Fruit fly (Drosophila melanogaster) whole organism, embryonic: ENCODE results near the gene Drsl1.

Experiments used
- Antp ChIP-seq: fragments of 200-800 bp; sonication (Bioruptor generic); optimal IDR thresholded peaks from 3 replicates; lab custom pipeline; 2016; ENCODE audit warnings: missing biosample characterization, missing genetic modification characterization
- Bdp1 ChIP-seq: fragments of 200-800 bp; sonication (Bioruptor generic); optimal IDR thresholded peaks from 3 replicates; lab custom pipeline; 2016; ENCODE audit warnings: missing biosample characterization, missing genetic modification characterization
- Blimp-1 ChIP-seq: fragments of 200-800 bp; sonication (Bioruptor generic); optimal IDR thresholded peaks from 3 replicates; lab custom pipeline; 2018; ENCODE audit warnings: missing biosample characterization, missing genetic modification characterization, mild to moderate bottlenecking, moderate library complexity, missing genetic modification reagents
- BtbVII ChIP-seq: fragments of 200-800 bp; sonication (Bioruptor generic); optimal IDR thresholded peaks from 3 replicates; lab custom pipeline; 2017; ENCODE audit warnings: missing biosample characterization, mild to moderate bottlenecking, missing genetic modification characterization
- CG10209 ChIP-seq: fragments of 200-800 bp; sonication (Bioruptor generic); optimal IDR thresholded peaks from 3 replicates; lab custom pipeline; 2017; ENCODE audit warnings: missing biosample characterization, mild to moderate bottlenecking, missing genetic modification characterization, missing genetic modification reagents
- CG10959 ChIP-seq: fragments of 200-800 bp; sonication (Bioruptor generic); IDR thresholded peaks from 2 replicates; pipeline ENCODE4 v1.3.6; 2022; ENCODE audit warnings: missing biosample characterization, missing genetic modification characterization
- CG10979 ChIP-seq: fragments of 200-800 bp; sonication (Bioruptor generic); optimal IDR thresholded peaks from 2 replicates; lab custom pipeline; 2018; ENCODE audit warnings: missing biosample characterization, mild to moderate bottlenecking, missing genetic modification characterization, moderate library complexity
- CG11560 ChIP-seq: fragments of 200-800 bp; sonication (Bioruptor generic); IDR thresholded peaks from 3 replicates; pipeline ENCODE4 v1.3.6; 2022; ENCODE audit warnings: missing biosample characterization, missing genetic modification characterization
- CG12659 ChIP-seq: fragments of 200-800 bp; sonication (Bioruptor generic); optimal IDR thresholded peaks from 3 replicates; lab custom pipeline; 2017; ENCODE audit warnings: mild to moderate bottlenecking, missing biosample characterization, missing genetic modification reagents, missing genetic modification characterization
- CG12744 ChIP-seq: fragments of 200-800 bp; sonication (Bioruptor generic); optimal IDR thresholded peaks from 2 replicates; lab custom pipeline; 2016; ENCODE audit warnings: missing biosample characterization, missing genetic modification characterization
- CG17328 ChIP-seq: fragments of 200-800 bp; sonication (Bioruptor generic); IDR thresholded peaks from 2 replicates; pipeline ENCODE4 v1.3.6; 2022; ENCODE audit warnings: missing biosample characterization, missing genetic modification characterization
- CG2116 ChIP-seq: fragments of 200-800 bp; sonication (Bioruptor generic); optimal IDR thresholded peaks from 3 replicates; lab custom pipeline; 2018; ENCODE audit warnings: missing biosample characterization, mild to moderate bottlenecking, missing genetic modification characterization
- CG2129 ChIP-seq: fragments of 200-800 bp; sonication (Bioruptor generic); IDR thresholded peaks from 2 replicates; pipeline ENCODE4 v1.3.6; 2022; ENCODE audit warnings: missing biosample characterization, missing genetic modification characterization; ENCODE audit not compliant: partially characterized antibody
- CG2678 ChIP-seq: fragments of 200-800 bp; sonication (Bioruptor generic); optimal IDR thresholded peaks from 3 replicates; lab custom pipeline; 2019; ENCODE audit warnings: missing biosample characterization, mild to moderate bottlenecking, missing genetic modification characterization, moderate library complexity
- CG3281 ChIP-seq: fragments of 200-800 bp; sonication (Bioruptor generic); optimal IDR thresholded peaks from 3 replicates; lab custom pipeline; 2017; ENCODE audit warnings: missing biosample characterization, mild to moderate bottlenecking, missing genetic modification characterization
- CG3407 ChIP-seq: fragments of 200-800 bp; sonication (Bioruptor generic); optimal IDR thresholded peaks from 2 replicates; lab custom pipeline; 2018; ENCODE audit warnings: missing biosample characterization, mild to moderate bottlenecking, missing genetic modification characterization
- CG34422 ChIP-seq: fragments of 200-800 bp; sonication (Bioruptor generic); IDR thresholded peaks from 3 replicates; pipeline ENCODE4 v1.3.6; 2022; ENCODE audit warnings: missing biosample characterization, missing genetic modification characterization
- CG3838 ChIP-seq: fragments of 200-800 bp; sonication (Bioruptor generic); optimal IDR thresholded peaks from 3 replicates; lab custom pipeline; 2016; ENCODE audit warnings: missing biosample characterization, missing genetic modification characterization
- CG4707 ChIP-seq: fragments of 200-800 bp; sonication (Bioruptor generic); optimal IDR thresholded peaks from 2 replicates; lab custom pipeline; 2018; ENCODE audit warnings: missing biosample characterization, mild to moderate bottlenecking, missing genetic modification characterization, moderate library complexity
- CG5245 ChIP-seq: fragments of 200-800 bp; sonication (Bioruptor generic); optimal IDR thresholded peaks from 3 replicates; lab custom pipeline; 2016; ENCODE audit warnings: missing biosample characterization, missing genetic modification characterization
- CG6254 ChIP-seq: fragments of 200-800 bp; sonication (Bioruptor generic); optimal IDR thresholded peaks from 3 replicates; lab custom pipeline; 2017; ENCODE audit warnings: mild to moderate bottlenecking, missing biosample characterization, missing genetic modification reagents, missing genetic modification characterization
- CG7556 ChIP-seq: fragments of 200-800 bp; sonication (Bioruptor generic); optimal IDR thresholded peaks from 2 replicates; lab custom pipeline; 2017; ENCODE audit warnings: missing biosample characterization, mild to moderate bottlenecking, missing genetic modification characterization
- CrebB ChIP-seq: fragments of 200-800 bp; sonication (Bioruptor generic); optimal IDR thresholded peaks from 3 replicates; lab custom pipeline; 2018; ENCODE audit warnings: missing biosample characterization, mild to moderate bottlenecking, missing genetic modification characterization
- Dek ChIP-seq: fragments of 200-800 bp; sonication (Bioruptor generic); optimal IDR thresholded peaks from 3 replicates; lab custom pipeline; 2019; ENCODE audit warnings: missing biosample characterization, mild to moderate bottlenecking, missing genetic modification characterization, moderate library complexity
- Dip2 ChIP-seq: fragments of 200-800 bp; sonication (Bioruptor generic); IDR thresholded peaks from 2 replicates; pipeline ENCODE4 v1.3.6; 2022; ENCODE audit warnings: missing biosample characterization, missing genetic modification characterization
- Fer1 ChIP-seq: fragments of 200-800 bp; sonication (Bioruptor generic); optimal IDR thresholded peaks from 2 replicates; lab custom pipeline; 2017; ENCODE audit warnings: missing biosample characterization, mild to moderate bottlenecking, missing genetic modification characterization
- HmgD ChIP-seq: fragments of 200-800 bp; sonication (Bioruptor generic); optimal IDR thresholded peaks from 3 replicates; lab custom pipeline; 2016; ENCODE audit warnings: missing biosample characterization, missing genetic modification characterization
- Hr3 ChIP-seq: fragments of 200-800 bp; sonication (Bioruptor generic); optimal IDR thresholded peaks from 3 replicates; lab custom pipeline; 2016; ENCODE audit warnings: missing biosample characterization, missing genetic modification characterization
- Hr78 ChIP-seq, 2 experiments: fragments of 200-800 bp in 1 of 2; fragments of >200 bp in 1 of 2; sonication (Bioruptor generic) in 1 of 2; optimal IDR thresholded peaks; 2 replicates each; lab custom pipeline; 2017 to 2019; ENCODE audit warnings: missing biosample characterization in 2 of 2, missing genetic modification characterization in 2 of 2, mild to moderate bottlenecking in 1 of 2, moderate library complexity in 1 of 2
- Lhr ChIP-seq: fragments of 200-800 bp; sonication (Bioruptor generic); optimal IDR thresholded peaks from 3 replicates; lab custom pipeline; 2017; ENCODE audit warnings: mild to moderate bottlenecking, missing biosample characterization, missing genetic modification reagents, missing genetic modification characterization
- Mes4 ChIP-seq: fragments of 200-800 bp; sonication (Bioruptor generic); optimal IDR thresholded peaks from 2 replicates; lab custom pipeline; 2016; ENCODE audit warnings: missing biosample characterization, missing genetic modification characterization
- NC2α ChIP-seq: fragments of 200-800 bp; sonication (Bioruptor generic); optimal IDR thresholded peaks from 2 replicates; lab custom pipeline; 2016; ENCODE audit warnings: missing biosample characterization, missing genetic modification characterization
- NK7.1 ChIP-seq: fragments of 200-800 bp; sonication (Bioruptor generic); optimal IDR thresholded peaks from 3 replicates; lab custom pipeline; 2016; ENCODE audit warnings: missing biosample characterization, missing genetic modification characterization
- Nf-YB ChIP-seq: fragments of 200-800 bp; sonication (Bioruptor generic); optimal IDR thresholded peaks from 3 replicates; lab custom pipeline; 2019; ENCODE audit warnings: missing biosample characterization, mild to moderate bottlenecking, missing genetic modification characterization, moderate library complexity
- Oaz ChIP-seq: fragments of 200-800 bp; sonication (Bioruptor generic); IDR thresholded peaks from 2 replicates; pipeline ENCODE4 v1.3.6; 2022; ENCODE audit warnings: missing biosample characterization, missing genetic modification characterization
- Stat92E ChIP-seq, 3 experiments: fragments of >200 bp in 2 of 3; fragments of 200-800 bp in 1 of 3; sonication (Bioruptor generic) in 1 of 3; optimal IDR thresholded peaks; 2 replicates each; lab custom pipeline; 2017 to 2019; ENCODE audit warnings: missing biosample characterization in 3 of 3, missing genetic modification characterization in 3 of 3, mild to moderate bottlenecking in 1 of 3, moderate library complexity in 1 of 3
- bab2 ChIP-seq: fragments of 200-800 bp; sonication (Bioruptor generic); optimal IDR thresholded peaks from 2 replicates; lab custom pipeline; 2016; ENCODE audit warnings: missing biosample characterization, missing genetic modification characterization
- cad ChIP-seq: fragments of >200 bp; optimal IDR thresholded peaks from 2 replicates; lab custom pipeline; 2017; ENCODE audit warnings: missing biosample characterization, missing genetic modification characterization
- fd64A ChIP-seq: fragments of 200-800 bp; sonication (Bioruptor generic); optimal IDR thresholded peaks from 3 replicates; lab custom pipeline; 2018; ENCODE audit warnings: missing biosample characterization, mild to moderate bottlenecking, missing genetic modification characterization
- fd96Cb ChIP-seq: fragments of 200-800 bp; sonication (Bioruptor generic); optimal IDR thresholded peaks from 2 replicates; lab custom pipeline; 2018; ENCODE audit warnings: missing biosample characterization, mild to moderate bottlenecking, missing genetic modification characterization, moderate library complexity
- gem ChIP-seq: fragments of 200-800 bp; sonication (Bioruptor generic); optimal IDR thresholded peaks from 2 replicates; lab custom pipeline; 2019; ENCODE audit warnings: missing biosample characterization, mild to moderate bottlenecking, missing genetic modification characterization, moderate library complexity
- insv ChIP-seq, 2 experiments: fragments of 200-800 bp; sonication (Bioruptor generic); optimal IDR thresholded peaks; 3 replicates each; lab custom pipeline; 2016 to 2018; ENCODE audit warnings: missing biosample characterization in 2 of 2, missing genetic modification characterization in 2 of 2
- lab ChIP-seq: fragments of 200-800 bp; sonication (Bioruptor generic); optimal IDR thresholded peaks from 3 replicates; lab custom pipeline; 2017; ENCODE audit warnings: missing biosample characterization, missing genetic modification characterization, mild to moderate bottlenecking, moderate library complexity, missing genetic modification reagents
- lilli ChIP-seq: fragments of 200-800 bp; sonication (Bioruptor generic); optimal IDR thresholded peaks from 3 replicates; lab custom pipeline; 2016; ENCODE audit warnings: missing biosample characterization, missing genetic modification characterization
- ranshi ChIP-seq: fragments of 200-800 bp; sonication (Bioruptor generic); IDR thresholded peaks from 2 replicates; pipeline ENCODE4 v1.3.6; 2022; ENCODE audit warnings: missing biosample characterization, missing genetic modification characterization
- sna ChIP-seq: fragments of 200-800 bp; sonication (Bioruptor generic); IDR thresholded peaks from 2 replicates; pipeline ENCODE4 v1.3.6; 2022; ENCODE audit warnings: missing biosample characterization, missing genetic modification characterization; ENCODE audit not compliant: partially characterized antibody
- tio ChIP-seq: fragments of 200-800 bp; sonication (Bioruptor generic); optimal IDR thresholded peaks from 2 replicates; lab custom pipeline; 2017; ENCODE audit warnings: missing biosample characterization, missing genetic modification characterization, inconsistent platforms
- tll ChIP-seq, 2 experiments: fragments of 200-800 bp in 1 of 2; fragments of >200 bp in 1 of 2; sonication (Bioruptor generic) in 1 of 2; optimal IDR thresholded peaks; 2 replicates each; lab custom pipeline; 2017 to 2019; ENCODE audit warnings: missing biosample characterization in 2 of 2, missing genetic modification characterization in 2 of 2, mild to moderate bottlenecking in 1 of 2, moderate library complexity in 1 of 2
- tna ChIP-seq: fragments of 200-800 bp; sonication (Bioruptor generic); IDR thresholded peaks from 2 replicates; pipeline ENCODE4 v1.3.6; 2022; ENCODE audit warnings: missing biosample characterization, missing genetic modification characterization; ENCODE audit not compliant: partially characterized antibody
- wek ChIP-seq: fragments of 200-800 bp; sonication (Bioruptor generic); optimal IDR thresholded peaks from 3 replicates; lab custom pipeline; 2018; ENCODE audit warnings: missing biosample characterization, mild to moderate bottlenecking, missing genetic modification characterization, moderate library complexity

The Drsl1 gene

DNA sequence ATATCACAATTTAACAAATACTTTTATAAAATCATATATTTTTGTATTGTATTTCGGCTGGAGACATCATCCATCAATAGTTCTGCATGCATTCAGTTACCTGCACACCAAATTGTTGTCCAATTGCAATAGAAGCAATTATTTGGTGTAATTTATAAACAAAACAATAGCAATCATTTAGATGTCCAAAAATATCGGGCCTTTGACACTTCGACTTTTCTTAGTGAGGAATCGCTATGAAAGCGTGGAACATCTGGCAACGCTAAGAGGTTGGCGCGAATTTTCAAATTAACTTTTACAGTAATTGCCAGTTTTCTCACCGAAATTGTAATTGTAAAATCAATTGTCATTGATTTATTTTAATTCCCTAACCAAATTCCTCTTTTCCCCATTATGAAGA, 804 bp downstream of the Drsl1 start, which contains the start of gene CG14969 (continued):
- TF ChIP-seq Hr78 (GFP tag; optimal IDR thresholded peaks at IDR 0.05; lab: Kevin White, UChicago) (no peak), Antp (GFP tag; lab: Kevin White, UChicago) (no peak), CG4707 (GFP tag; lab: Kevin White, UChicago) (no peak), cad (GFP tag; lab: Kevin White, UChicago) (no peak), CG10979 (no peak), Blimp-1 (GFP tag; lab: Kevin White, UChicago) (no peak), CG2678 (tag; lab: Kevin White, UChicago) (no peak), HmgD (GFP tag; lab: Kevin White, UChicago) (no peak), CG3407 (no peak), CG3838 (no peak), Bdp1 (no peak), CG12659 (GFP tag; lab: Kevin White, UChicago) (peak; percentile 37), lab (GFP tag; lab: Kevin White, UChicago) (no peak), tll (GFP tag; optimal IDR thresholded peaks at IDR 0.05; lab: Kevin White, UChicago) (no peak), Nf-YB (no peak), Hr3 (GFP tag; lab: Kevin White, UChicago) (no peak), Dip2 (GFP tag; lab: Robert Waterston, UW) (no peak), BtbVII (GFP tag; lab: Kevin White, UChicago) (no peak), NC2α (GFP tag; lab: Kevin White, UChicago) (no peak), Mes4 (no peak), ranshi (GFP tag; lab: Robert Waterston, UW) (no peak), Dek (tag; lab: Kevin White, UChicago) (no peak), Lhr (GFP tag; lab: Kevin White, UChicago) (no peak), CG11560 (tag; lab: Robert Waterston, UW) (no peak), insv (GFP tag; optimal IDR thresholded peaks at IDR 0.05; lab: Kevin White, UChicago) (peak in 1 of 2 experiments; percentile 0), NK7.1 (GFP tag; lab: Kevin White, UChicago) (no peak), Oaz (GFP tag; lab: Robert Waterston, UW) (no peak), Fer1 (GFP tag; lab: Kevin White, UChicago) (no peak), CG17328 (GFP tag; lab: Robert Waterston, UW) (no peak), CG5245 (GFP tag; lab: Kevin White, UChicago) (no peak), CG6254 (GFP tag; lab: Kevin White, UChicago) (no peak), wek (GFP tag; lab: Kevin White, UChicago) (no peak), tio (GFP tag; lab: Kevin White, UChicago) (no peak), fd64A (no peak), CG7556 (GFP tag; lab: Kevin White, UChicago) (no peak), CG2129 (GFP tag; lab: Robert Waterston, UW) (no peak), CG2116 (peak; percentile 95), Stat92E (GFP tag; optimal IDR thresholded peaks at IDR 0.05; lab: Kevin White, UChicago) (no peak), gem (tag; lab: Kevin White, UChicago) (no peak), CG34422 (GFP tag; lab: Robert Waterston, UW) (no peak), tna (GFP tag; lab: Robert Waterston, UW) (no peak; the same call in 1 of the 2 replicates), bab2 (GFP tag; lab: Kevin White, UChicago) (no peak), CG12744 (no peak), sna (GFP tag; lab: Robert Waterston, UW) (no peak), CG10209 (no peak), CrebB (tag; lab: Kevin White, UChicago) (no peak), lilli (GFP tag; lab: Kevin White, UChicago) (peak; percentile 15), CG3281 (GFP tag; lab: Kevin White, UChicago) (no peak), CG10959 (GFP tag; lab: Robert Waterston, UW) (no peak), fd96Cb (no peak)
